Fruit fly (Drosophila melanogaster): ENCODE data around the gene Sf3a2.

- TF ChIP-seq Blimp-1 (GFP tag; optimal IDR thresholded peaks at IDR 0.05): no peak
- no peak for TF ChIP-seq CG8319 (GFP tag; optimal IDR thresholded peaks at IDR 0.05)
- TF ChIP-seq CG6276 (GFP tag; optimal IDR thresholded peaks at IDR 0.05): no peak
- TF ChIP-seq pdm3 (GFP tag; optimal IDR thresholded peaks at IDR 0.05): no peak
- no peak for TF ChIP-seq achi (GFP tag; optimal IDR thresholded peaks at IDR 0.05)
Measured at dm6 chr3L:12780997-12781396, 32.8 kb downstream of the Sf3a2 start, which contains the start of the genes CG10969 and CG17666.
